Fruit fly (Drosophila melanogaster) whole organism, embryonic: ENCODE measurements around the gene CG14839.

ENCODE experiments used
- Bgb ChIP-seq: fragments of 200-800 bp; sonication (Bioruptor generic); IDR thresholded peaks from 2 replicates; pipeline ENCODE4 v1.3.6; 2022; ENCODE audit warnings: missing biosample characterization, missing genetic modification characterization; ENCODE audit not compliant: partially characterized antibody
- CG11560 ChIP-seq: fragments of 200-800 bp; sonication (Bioruptor generic); IDR thresholded peaks from 3 replicates; pipeline ENCODE4 v1.3.6; 2022; ENCODE audit warnings: missing biosample characterization, missing genetic modification characterization
- CG12104 ChIP-seq: fragments of 200-800 bp; sonication (Bioruptor generic); optimal IDR thresholded peaks from 3 replicates; lab custom pipeline; 2016; ENCODE audit warnings: missing biosample characterization, missing genetic modification characterization
- CG12219 ChIP-seq: fragments of 200-800 bp; sonication (Bioruptor generic); optimal IDR thresholded peaks from 3 replicates; lab custom pipeline; 2018; ENCODE audit warnings: missing biosample characterization, mild to moderate bottlenecking, missing genetic modification characterization
- CG13287 ChIP-seq: fragments of 200-800 bp; sonication (Bioruptor generic); IDR thresholded peaks from 2 replicates; pipeline ENCODE4 v1.3.6; 2022; ENCODE audit warnings: missing biosample characterization, missing genetic modification characterization; ENCODE audit not compliant: partially characterized antibody
- CG1529 ChIP-seq: fragments of 200-800 bp; sonication (Bioruptor generic); optimal IDR thresholded peaks from 3 replicates; lab custom pipeline; 2018; ENCODE audit warnings: missing biosample characterization, missing genetic modification characterization
- CG1603 ChIP-seq: fragments of 200-800 bp; sonication (Bioruptor generic); optimal IDR thresholded peaks from 2 replicates; lab custom pipeline; 2019; ENCODE audit warnings: missing biosample characterization, mild to moderate bottlenecking, missing genetic modification characterization, moderate library complexity
- CG17829 ChIP-seq: fragments of 200-800 bp; optimal IDR thresholded peaks from 2 replicates; lab custom pipeline; 2019; ENCODE audit warnings: missing biosample characterization, mild to moderate bottlenecking, missing genetic modification characterization, moderate library complexity
- CG18011 ChIP-seq: fragments of 200-800 bp; sonication (Bioruptor generic); optimal IDR thresholded peaks from 2 replicates; lab custom pipeline; 2017; ENCODE audit warnings: missing biosample characterization, missing genetic modification characterization, mild to moderate bottlenecking, moderate library complexity, missing genotype
- CG31441 ChIP-seq: fragments of 200-800 bp; sonication (Bioruptor generic); IDR thresholded peaks from 2 replicates; pipeline ENCODE4 v1.3.6; 2022; ENCODE audit warnings: missing biosample characterization, missing genetic modification characterization
- CG3281 ChIP-seq: fragments of 200-800 bp; sonication (Bioruptor generic); optimal IDR thresholded peaks from 3 replicates; lab custom pipeline; 2017; ENCODE audit warnings: missing biosample characterization, mild to moderate bottlenecking, missing genetic modification characterization
- CG33213 ChIP-seq: fragments of 200-800 bp; sonication (Bioruptor generic); optimal IDR thresholded peaks from 3 replicates; lab custom pipeline; 2016; ENCODE audit warnings: missing biosample characterization, missing genetic modification characterization
- CG3407 ChIP-seq: fragments of 200-800 bp; sonication (Bioruptor generic); optimal IDR thresholded peaks from 2 replicates; lab custom pipeline; 2018; ENCODE audit warnings: missing biosample characterization, mild to moderate bottlenecking, missing genetic modification characterization
- CG3838 ChIP-seq: fragments of 200-800 bp; sonication (Bioruptor generic); optimal IDR thresholded peaks from 3 replicates; lab custom pipeline; 2016; ENCODE audit warnings: missing biosample characterization, missing genetic modification characterization
- CG4328 ChIP-seq: fragments of 200-800 bp; sonication (Bioruptor generic); optimal IDR thresholded peaks from 3 replicates; lab custom pipeline; 2017; ENCODE audit warnings: missing biosample characterization, missing genetic modification reagents, missing genetic modification characterization
- CG43689 ChIP-seq: fragments of 200-800 bp; sonication (Bioruptor generic); IDR thresholded peaks from 2 replicates; pipeline ENCODE4 v1.3.6; 2022; ENCODE audit warnings: missing biosample characterization, missing genetic modification characterization
- CG4617 ChIP-seq: fragments of 200-800 bp; sonication (Bioruptor generic); optimal IDR thresholded peaks from 3 replicates; lab custom pipeline; 2016; ENCODE audit warnings: missing biosample characterization, missing genetic modification characterization, borderline replicate concordance
- CG6254 ChIP-seq: fragments of 200-800 bp; sonication (Bioruptor generic); optimal IDR thresholded peaks from 3 replicates; lab custom pipeline; 2017; ENCODE audit warnings: mild to moderate bottlenecking, missing biosample characterization, missing genetic modification reagents, missing genetic modification characterization
- CG9727 ChIP-seq: fragments of 200-800 bp; sonication (Bioruptor generic); optimal IDR thresholded peaks from 3 replicates; lab custom pipeline; 2017; ENCODE audit warnings: missing biosample characterization, mild to moderate bottlenecking, missing genetic modification characterization
- CG9797 ChIP-seq: fragments of 200-800 bp; sonication (Bioruptor generic); optimal IDR thresholded peaks from 3 replicates; lab custom pipeline; 2018; ENCODE audit warnings: missing biosample characterization, mild to moderate bottlenecking, missing genetic modification characterization
- CkIIα-i1 ChIP-seq: fragments of 200-800 bp; sonication (Bioruptor generic); IDR thresholded peaks from 2 replicates; pipeline ENCODE4 v1.3.6; 2022; ENCODE audit warnings: missing biosample characterization, missing genetic modification characterization
- Deaf1 ChIP-seq: fragments of 200-800 bp; optimal IDR thresholded peaks from 3 replicates; lab custom pipeline; 2019; ENCODE audit warnings: missing biosample characterization, mild to moderate bottlenecking, missing genetic modification characterization, moderate library complexity
- Dip2 ChIP-seq: fragments of 200-800 bp; sonication (Bioruptor generic); IDR thresholded peaks from 2 replicates; pipeline ENCODE4 v1.3.6; 2022; ENCODE audit warnings: missing biosample characterization, missing genetic modification characterization
- Dip3 ChIP-seq: fragments of 200-800 bp; sonication (Bioruptor generic); optimal IDR thresholded peaks from 3 replicates; lab custom pipeline; 2016; ENCODE audit warnings: missing biosample characterization, missing genetic modification characterization
- Fer3 ChIP-seq: fragments of 200-800 bp; sonication (Bioruptor generic); optimal IDR thresholded peaks from 2 replicates; lab custom pipeline; 2018; ENCODE audit warnings: missing biosample characterization, mild to moderate bottlenecking, missing genetic modification characterization, moderate library complexity
- HLH54F ChIP-seq: fragments of 200-800 bp; sonication (Bioruptor generic); optimal IDR thresholded peaks from 3 replicates; lab custom pipeline; 2016; ENCODE audit warnings: missing biosample characterization, missing genetic modification characterization
- HmgD ChIP-seq: fragments of 200-800 bp; sonication (Bioruptor generic); optimal IDR thresholded peaks from 3 replicates; lab custom pipeline; 2016; ENCODE audit warnings: missing biosample characterization, missing genetic modification characterization
- Lim3 ChIP-seq: fragments of 200-800 bp; sonication (Bioruptor generic); IDR thresholded peaks from 2 replicates; pipeline ENCODE4 v1.3.6; 2022; ENCODE audit warnings: missing biosample characterization, missing genetic modification characterization
- Max ChIP-seq: fragments of 200-800 bp; sonication (Bioruptor generic); optimal IDR thresholded peaks from 2 replicates; lab custom pipeline; 2016; ENCODE audit warnings: missing biosample characterization, mild to moderate bottlenecking, missing genetic modification characterization
- Med ChIP-seq: fragments of 200-800 bp; sonication (Bioruptor generic); peaks from one replicate; lab custom pipeline; 2016; ENCODE audit warnings: missing biosample characterization, missing genetic modification characterization, mild to moderate bottlenecking, inconsistent platforms, moderate library complexity
- NK7.1 ChIP-seq: fragments of 200-800 bp; sonication (Bioruptor generic); optimal IDR thresholded peaks from 3 replicates; lab custom pipeline; 2016; ENCODE audit warnings: missing biosample characterization, missing genetic modification characterization
- NfI ChIP-seq: fragments of 200-800 bp; sonication (Bioruptor generic); optimal IDR thresholded peaks from 3 replicates; lab custom pipeline; 2018; ENCODE audit warnings: missing biosample characterization, mild to moderate bottlenecking, missing genetic modification characterization, moderate library complexity
- Oli ChIP-seq: fragments of 200-800 bp; sonication (Bioruptor generic); optimal IDR thresholded peaks from 2 replicates; lab custom pipeline; 2018; ENCODE audit warnings: missing biosample characterization, mild to moderate bottlenecking, missing genetic modification characterization, moderate library complexity
- Pdp1 ChIP-seq, 2 experiments: fragments of 200-800 bp; sonication (Bioruptor generic); optimal IDR thresholded peaks; 3 replicates each; lab custom pipeline; 2016; ENCODE audit warnings: missing biosample characterization in 2 of 2, missing genetic modification characterization in 2 of 2, mild to moderate bottlenecking in 1 of 2, moderate library complexity in 1 of 2
- Side ChIP-seq: fragments of 200-800 bp; sonication (Bioruptor generic); optimal IDR thresholded peaks from 2 replicates; lab custom pipeline; 2016; ENCODE audit warnings: missing biosample characterization, missing genetic modification characterization
- bbx ChIP-seq: fragments of 200-800 bp; sonication (Bioruptor generic); IDR thresholded peaks from 2 replicates; pipeline ENCODE4 v1.3.6; 2022; ENCODE audit warnings: missing biosample characterization, missing genetic modification characterization; ENCODE audit not compliant: partially characterized antibody
- ci ChIP-seq: fragments of 200-800 bp; sonication (Bioruptor generic); IDR thresholded peaks from 3 replicates; pipeline ENCODE4 v1.3.6; 2022; ENCODE audit warnings: missing biosample characterization, missing genetic modification characterization
- crp ChIP-seq, 2 experiments: fragments of 200-800 bp; sonication (Bioruptor generic); optimal IDR thresholded peaks; 2 replicates in 1 of 2; 3 replicates in 1 of 2; lab custom pipeline; 2017; ENCODE audit warnings: missing biosample characterization in 2 of 2, missing genetic modification characterization in 2 of 2, mild to moderate bottlenecking in 1 of 2, moderate library complexity in 1 of 2
- dati ChIP-seq: fragments of 200-800 bp; sonication (Bioruptor generic); IDR thresholded peaks from 2 replicates; pipeline ENCODE4 v1.3.6; 2022; ENCODE audit warnings: missing biosample characterization, missing genetic modification characterization
- dysf ChIP-seq: fragments of 200-800 bp; sonication (Bioruptor generic); IDR thresholded peaks from 3 replicates; pipeline ENCODE4 v1.3.6; 2022; ENCODE audit warnings: missing biosample characterization, missing genetic modification characterization
- eyg ChIP-seq: fragments of 200-800 bp; sonication (Bioruptor generic); optimal IDR thresholded peaks from 3 replicates; lab custom pipeline; 2016; ENCODE audit warnings: missing biosample characterization, missing genetic modification characterization
- her ChIP-seq: fragments of 200-800 bp; sonication (Bioruptor generic); optimal IDR thresholded peaks from 2 replicates; lab custom pipeline; 2016; ENCODE audit warnings: missing biosample characterization, missing genetic modification characterization
- lola ChIP-seq, 3 experiments: fragments of >200 bp in 2 of 3; fragments of 200-800 bp in 1 of 3; sonication (Bioruptor generic) in 1 of 3; optimal IDR thresholded peaks; 2 replicates each; lab custom pipeline; 2017 to 2019; ENCODE audit warnings: missing biosample characterization in 3 of 3, missing genetic modification characterization in 3 of 3, mild to moderate bottlenecking in 1 of 3, moderate library complexity in 1 of 3
- pan ChIP-seq, 4 experiments: fragments of >200 bp in 3 of 4; fragments of 200-800 bp in 1 of 4; sonication (Bioruptor generic) in 1 of 4; optimal IDR thresholded peaks in 3 of 4; IDR thresholded peaks in 1 of 4; 2 replicates each; pipeline versions ENCODE4 v1.3.6 to Lab custom; 2017 to 2022; ENCODE audit warnings: missing biosample characterization in 2 of 4, missing genetic modification characterization in 2 of 4, mixed read lengths in 1 of 4
- pita ChIP-seq: fragments of 200-800 bp; sonication (Bioruptor generic); optimal IDR thresholded peaks from 2 replicates; lab custom pipeline; 2017; ENCODE audit warnings: missing biosample characterization, mild to moderate bottlenecking, missing genetic modification characterization
- so ChIP-seq: fragments of 200-800 bp; sonication (Bioruptor generic); IDR thresholded peaks from 3 replicates; pipeline ENCODE4 v1.3.6; 2022; ENCODE audit warnings: missing biosample characterization, missing genetic modification characterization
- stc ChIP-seq: fragments of 200-800 bp; sonication (Bioruptor generic); IDR thresholded peaks from 2 replicates; pipeline ENCODE4 v1.3.6; 2022; ENCODE audit warnings: missing biosample characterization, missing genetic modification characterization
- trem ChIP-seq: fragments of 200-800 bp; optimal IDR thresholded peaks from 3 replicates; lab custom pipeline; 2019; ENCODE audit warnings: missing biosample characterization, mild to moderate bottlenecking, missing genetic modification characterization, moderate library complexity
- usp ChIP-seq: fragments of >200 bp; optimal IDR thresholded peaks from 2 replicates; lab custom pipeline; 2017; ENCODE audit warnings: missing biosample characterization, missing genetic modification characterization
- wdn ChIP-seq: fragments of 200-800 bp; sonication (Bioruptor generic); IDR thresholded peaks from 2 replicates; pipeline ENCODE4 v1.3.6; 2022; ENCODE audit warnings: missing biosample characterization, missing genetic modification characterization

The CG14839 gene

DNA sequence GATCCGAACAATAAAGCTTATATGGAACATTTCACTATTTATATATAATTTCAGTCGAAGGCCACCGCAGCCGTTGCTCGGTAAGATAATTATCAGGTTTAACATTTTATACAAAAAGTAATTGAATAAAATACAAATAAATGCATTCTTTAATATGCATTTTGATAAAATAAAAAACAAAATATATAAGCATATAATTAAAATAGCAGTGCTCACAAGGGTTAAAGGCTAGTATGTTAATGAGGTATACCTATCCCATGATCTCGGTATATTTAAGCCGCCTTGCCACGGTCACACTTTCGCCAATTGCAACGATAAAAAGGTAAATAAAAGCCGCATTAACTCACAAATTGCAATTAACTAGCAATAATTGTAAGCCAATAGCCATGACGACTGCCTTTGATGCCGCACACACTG, 46.6 kb downstream of the CG14839 start, which contains the start of gene Polr2I (continued):
- TF ChIP-seq CkIIα-i1 (GFP tag; lab: Robert Waterston, UW): no peak
- no peak for TF ChIP-seq CG3407 (GFP tag; lab: Kevin White, UChicago)
- no peak for TF ChIP-seq Dip3 (GFP tag; lab: Kevin White, UChicago)
- no peak for TF ChIP-seq CG11560 (tag; lab: Robert Waterston, UW)
- no peak for TF ChIP-seq Dip2 (GFP tag; lab: Robert Waterston, UW)
- no peak for TF ChIP-seq CG4617 (GFP tag; lab: Kevin White, UChicago)
- no peak for TF ChIP-seq her (GFP tag; lab: Kevin White, UChicago)
- no peak for TF ChIP-seq Side (GFP tag; lab: Kevin White, UChicago)
- TF ChIP-seq Lim3: no peak
- peak; percentile 12 for TF ChIP-seq trem (tag; lab: Kevin White, UChicago)
- no peak for TF ChIP-seq HmgD
- no peak for TF ChIP-seq CG33213
- TF ChIP-seq CG43689 (GFP tag; lab: Robert Waterston, UW): no peak
- peak in 1 of 3 experiments; percentile 40 for TF ChIP-seq lola (GFP tag; optimal IDR thresholded peaks at IDR 0.05; lab: Kevin White, UChicago)
- no peak for TF ChIP-seq dati (GFP tag; lab: Robert Waterston, UW)
- no peak for TF ChIP-seq so (GFP tag; lab: Robert Waterston, UW)
- peak; percentile 53 for TF ChIP-seq CG9727
- TF ChIP-seq CG13287 (GFP tag; lab: Robert Waterston, UW): no peak
- TF ChIP-seq wdn: no peak
- TF ChIP-seq dysf: peak; percentile 21; the same call in 1 of the 3 replicates
- TF ChIP-seq CG31441: peak; percentile 59
- TF ChIP-seq CG12104 (GFP tag; lab: Kevin White, UChicago): peak; percentile 12
- peak; percentile 22 for TF ChIP-seq CG3281
- no peak for TF ChIP-seq CG4328 (GFP tag; lab: Kevin White, UChicago)
- TF ChIP-seq bbx (GFP tag; lab: Robert Waterston, UW): 0 out of 2 replicates have a peak, but pooled peaks have one; percentile 7
- TF ChIP-seq CG3838: no peak
- TF ChIP-seq ci: no peak
- no peak for TF ChIP-seq Bgb (GFP tag; lab: Robert Waterston, UW)
- TF ChIP-seq Max (GFP tag; lab: Kevin White, UChicago): peak; percentile 11
- TF ChIP-seq CG9797 (GFP tag; lab: Kevin White, UChicago): peak; percentile 34
- TF ChIP-seq usp (GFP tag; lab: Kevin White, UChicago): no peak
- TF ChIP-seq CG18011: no peak
- no peak for TF ChIP-seq CG1529 (GFP tag; lab: Kevin White, UChicago)
- TF ChIP-seq CG1603 (tag; lab: Kevin White, UChicago): no peak
- no peak for TF ChIP-seq pan (optimal IDR thresholded peaks at IDR 0.05; lab: Kevin White, UChicago)
- peak in 1 of 2 experiments; percentile 27 for TF ChIP-seq pan (GFP tag; optimal IDR thresholded peaks at IDR 0.05 in 1 of 2, IDR thresholded peaks at IDR 0.05 in 1 of 2)
- no peak for TF ChIP-seq Med (GFP tag; lab: Kevin White, UChicago)
- no peak for TF ChIP-seq CG6254 (GFP tag; lab: Kevin White, UChicago)
- peak; percentile 22 for TF ChIP-seq Oli (tag; lab: Kevin White, UChicago)
- TF ChIP-seq Deaf1 (tag; lab: Kevin White, UChicago): no peak
- TF ChIP-seq HLH54F (GFP tag; lab: Kevin White, UChicago): no peak
- TF ChIP-seq crp (GFP tag; optimal IDR thresholded peaks at IDR 0.05; lab: Kevin White, UChicago): no peak
- TF ChIP-seq NfI (GFP tag; lab: Kevin White, UChicago): peak; percentile 19
- no peak for TF ChIP-seq Pdp1 (GFP tag; optimal IDR thresholded peaks at IDR 0.05; lab: Kevin White, UChicago)
- no peak for TF ChIP-seq pita (GFP tag; lab: Kevin White, UChicago)
- no peak for TF ChIP-seq eyg (GFP tag; lab: Kevin White, UChicago)
- TF ChIP-seq Fer3 (tag; lab: Kevin White, UChicago): peak; percentile 10
- no peak for TF ChIP-seq NK7.1
- no peak for TF ChIP-seq CG12219
- no peak for TF ChIP-seq stc (GFP tag; lab: Robert Waterston, UW)
- peak; percentile 37 for TF ChIP-seq CG17829 (tag; lab: Kevin White, UChicago)
